Worm (Caenorhabditis elegans) whole organism, L4 larva: Measurements from ENCODE around the gene tbx-40.

ENCODE experiments used
- attf-4 ChIP-seq: sonication (generic microtip); optimal IDR thresholded peaks from 3 replicates; lab custom pipeline; 2017; ENCODE audit warnings: missing biosample characterization, missing genetic modification characterization
- ceh-82 ChIP-seq: sonication (generic microtip); optimal IDR thresholded peaks from 2 replicates; lab custom pipeline; 2017; ENCODE audit warnings: missing biosample characterization, missing genetic modification characterization
- fos-1 ChIP-seq: fragments of 150-350 bp; optimal IDR thresholded peaks from 2 replicates; lab custom pipeline; 2014; ENCODE audit warnings: missing biosample characterization, missing genetic modification characterization
- jun-1 ChIP-seq: fragments of 150-350 bp; optimal IDR thresholded peaks from 2 replicates; lab custom pipeline; 2014; ENCODE audit warnings: missing biosample characterization, missing genetic modification reagents, missing genetic modification characterization
- lsy-2 ChIP-seq, 2 experiments: fragments of 150-350 bp in 1 of 2; sonication (generic microtip) in 1 of 2; optimal IDR thresholded peaks; 2 replicates each; lab custom pipeline; 2014 to 2017; ENCODE audit warnings: missing biosample characterization in 2 of 2, missing genetic modification characterization in 2 of 2
- nhr-11 ChIP-seq: fragments of 150-350 bp; optimal IDR thresholded peaks from 2 replicates; lab custom pipeline; 2014; ENCODE audit warnings: missing biosample characterization, missing genetic modification characterization

- TF ChIP-seq jun-1: no peak
- TF ChIP-seq lsy-2 (tag; optimal IDR thresholded peaks at IDR 0.05; lab: Kevin White, UChicago): no peak
- TF ChIP-seq ceh-82: no peak
- TF ChIP-seq nhr-11: no peak
- TF ChIP-seq fos-1 (tag; lab: Kevin White, UChicago): no peak
- TF ChIP-seq attf-4 (tag; lab: Kevin White, UChicago): no peak
Observed at ce11 chrIV:15323593-15323992, 4.4 kb downstream of the tbx-40 start, which contains the start of gene tbx-39.
